Worm (Caenorhabditis elegans) whole organism, L2 larva: ENCODE measurements around the gene F47B8.8.

ENCODE experiments used
- F13H6.1 ChIP-seq: sonication (generic microtip); optimal IDR thresholded peaks from 2 replicates; lab custom pipeline; 2016; ENCODE audit warnings: missing genetic modification characterization, missing compliant biosample characterization
- ZK546.5 ChIP-seq: sonication (generic microtip); optimal IDR thresholded peaks from 2 replicates; lab custom pipeline; 2017; ENCODE audit warnings: missing biosample characterization, missing genetic modification characterization
- ama-1 ChIP-seq: fragments of 150-350 bp; optimal IDR thresholded peaks from 2 replicates; lab custom pipeline; 2018; ENCODE audit warnings: inconsistent platforms
- ceh-16 ChIP-seq: fragments of 150-350 bp; optimal IDR thresholded peaks from 2 replicates; lab custom pipeline; 2014; ENCODE audit warnings: missing biosample characterization, missing genetic modification characterization
- ceh-82 ChIP-seq: fragments of 150-350 bp; optimal IDR thresholded peaks from 2 replicates; lab custom pipeline; 2014; ENCODE audit warnings: missing biosample characterization, missing genetic modification characterization
- dmd-4 ChIP-seq: sonication (generic microtip); optimal IDR thresholded peaks from 2 replicates; lab custom pipeline; 2017; ENCODE audit warnings: missing biosample characterization, missing genetic modification characterization
- egl-27 ChIP-seq: sonication (generic microtip); optimal IDR thresholded peaks from 3 replicates; lab custom pipeline; 2017; ENCODE audit warnings: missing biosample characterization, missing genetic modification reagents, missing genetic modification characterization
- elt-1 ChIP-seq: fragments of 150-350 bp; optimal IDR thresholded peaks from 2 replicates; lab custom pipeline; 2014; ENCODE audit warnings: missing biosample characterization, missing genetic modification characterization
- elt-3 ChIP-seq: sonication (generic microtip); optimal IDR thresholded peaks from 2 replicates; lab custom pipeline; 2017; ENCODE audit warnings: missing biosample characterization, missing genetic modification characterization
- fos-1 ChIP-seq: fragments of 150-350 bp; optimal IDR thresholded peaks from 2 replicates; lab custom pipeline; 2014; ENCODE audit warnings: missing biosample characterization, missing genetic modification characterization
- gmeb-1 ChIP-seq: fragments of 150-350 bp; optimal IDR thresholded peaks from 2 replicates; lab custom pipeline; 2014; ENCODE audit warnings: missing biosample characterization, missing genetic modification characterization
- lin-11 ChIP-seq: fragments of 150-350 bp; sonication (generic microtip); optimal IDR thresholded peaks from 2 replicates; lab custom pipeline; 2014; ENCODE audit warnings: missing biosample characterization, missing genetic modification characterization, inconsistent platforms, mixed read lengths
- mab-5 ChIP-seq: fragments of 150-350 bp; optimal IDR thresholded peaks from 2 replicates; lab custom pipeline; 2014; ENCODE audit warnings: missing biosample characterization, missing genetic modification characterization
- mbf-1 ChIP-seq: sonication (generic microtip); optimal IDR thresholded peaks from 2 replicates; lab custom pipeline; 2017; ENCODE audit warnings: missing biosample characterization, missing genetic modification characterization
- nhr-10 ChIP-seq: sonication (generic microtip); optimal IDR thresholded peaks from 2 replicates; lab custom pipeline; 2017; ENCODE audit warnings: missing biosample characterization, missing genetic modification characterization
- nhr-11 ChIP-seq: fragments of 150-350 bp; optimal IDR thresholded peaks from 2 replicates; lab custom pipeline; 2014; ENCODE audit warnings: missing biosample characterization, missing genetic modification characterization
- nhr-12 ChIP-seq: fragments of 150-350 bp; optimal IDR thresholded peaks from 2 replicates; lab custom pipeline; 2014; ENCODE audit warnings: missing biosample characterization, missing genetic modification characterization
- nhr-21 ChIP-seq: fragments of 150-350 bp; optimal IDR thresholded peaks from 2 replicates; lab custom pipeline; 2014; ENCODE audit warnings: missing biosample characterization, missing genetic modification characterization
- nhr-25 ChIP-seq: fragments of 150-350 bp; sonication (generic microtip); optimal IDR thresholded peaks from 3 replicates; lab custom pipeline; 2014; ENCODE audit warnings: missing biosample characterization, missing genetic modification characterization
- nhr-6 ChIP-seq: fragments of 150-350 bp; optimal IDR thresholded peaks from 2 replicates; lab custom pipeline; 2014; ENCODE audit warnings: missing biosample characterization, missing genetic modification characterization
- nhr-77 ChIP-seq: fragments of 150-350 bp; optimal IDR thresholded peaks from 2 replicates; lab custom pipeline; 2014; ENCODE audit warnings: missing biosample characterization, missing genetic modification characterization
- peb-1 ChIP-seq: fragments of 150-350 bp; optimal IDR thresholded peaks from 2 replicates; lab custom pipeline; 2014; ENCODE audit warnings: missing biosample characterization, missing genetic modification characterization
- sem-4 ChIP-seq: fragments of 150-350 bp; optimal IDR thresholded peaks from 2 replicates; lab custom pipeline; 2014; ENCODE audit warnings: missing biosample characterization, missing genetic modification reagents, missing genetic modification characterization
- sma-3 ChIP-seq: sonication (generic microtip); optimal IDR thresholded peaks from 2 replicates; lab custom pipeline; 2016; ENCODE audit warnings: missing genetic modification reagents, missing genetic modification characterization, missing compliant biosample characterization
- unc-39 ChIP-seq: fragments of 150-350 bp; optimal IDR thresholded peaks from 2 replicates; lab custom pipeline; 2014; ENCODE audit warnings: missing biosample characterization, missing genetic modification characterization
- unc-55 ChIP-seq: fragments of 150-350 bp; sonication (generic microtip); optimal IDR thresholded peaks from 3 replicates; lab custom pipeline; 2014; ENCODE audit warnings: missing biosample characterization, missing genetic modification reagents, missing genetic modification characterization
- unc-62 ChIP-seq: fragments of 150-350 bp; optimal IDR thresholded peaks from 2 replicates; lab custom pipeline; 2014; ENCODE audit warnings: missing biosample characterization, missing genetic modification reagents, missing genetic modification characterization
- ztf-1 ChIP-seq: fragments of 200-800 bp; sonication (Bioruptor generic); conservative IDR thresholded peaks from 2 replicates; pipeline ENCODE4 v1.3.6; 2022; ENCODE audit warnings: missing genetic modification characterization, missing compliant biosample characterization
- ztf-11 ChIP-seq: sonication (generic microtip); optimal IDR thresholded peaks from 2 replicates; lab custom pipeline; 2017; ENCODE audit warnings: missing biosample characterization, missing genetic modification characterization
- ztf-4 ChIP-seq: fragments of 150-350 bp; optimal IDR thresholded peaks from 2 replicates; lab custom pipeline; 2014; ENCODE audit warnings: missing biosample characterization, missing genetic modification characterization

F47B8.8 gene

DNA sequence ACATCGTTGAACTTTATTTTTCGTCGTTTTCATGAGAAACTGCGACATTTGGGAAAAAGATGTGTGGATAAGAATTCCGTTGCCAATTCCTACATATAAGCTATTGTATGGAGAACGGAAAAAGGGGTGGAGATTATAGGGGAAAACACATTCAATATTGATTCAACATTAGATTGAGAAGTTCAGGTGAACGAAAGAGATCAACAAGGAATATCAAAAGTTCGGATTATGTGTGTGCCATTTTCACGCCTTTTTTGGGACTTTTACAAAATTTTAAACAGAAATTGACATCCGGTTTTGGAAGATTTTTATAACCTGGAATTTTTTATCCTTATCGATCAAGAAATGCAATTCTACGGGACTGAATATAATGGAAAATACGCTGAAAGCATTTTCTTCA lies 3.8 kb upstream of the F47B8.8 start, which contains the start of gene F47B8.5:
F47B8.5 (minus strand) TSS at position 101 of the 400 bp plus-strand sequence.
- TF ChIP-seq mab-5 (tag; lab: Kevin White, UChicago) (no peak), sma-3 (GFP tag; lab: Kevin White, UChicago) (no peak), nhr-25 (no peak), unc-62 (GFP tag; lab: Kevin White, UChicago) (no peak), elt-3 (no peak), unc-39 (tag; lab: Kevin White, UChicago) (no peak), lin-11 (tag; lab: Kevin White, UChicago) (no peak), egl-27 (tag; lab: Kevin White, UChicago) (no peak), ceh-16 (no peak), mbf-1 (tag; lab: Kevin White, UChicago) (no peak), ztf-1 (GFP tag; lab: Robert Waterston, UW) (no peak), peb-1 (tag; lab: Kevin White, UChicago) (no peak), ztf-11 (tag; lab: Kevin White, UChicago) (no peak), nhr-21 (tag; lab: Kevin White, UChicago) (no peak)

- TF ChIP-seq fos-1 (tag; lab: Kevin White, UChicago) (no peak), sma-3 (GFP tag; lab: Kevin White, UChicago) (no peak), nhr-6 (tag; lab: Kevin White, UChicago) (no peak), egl-27 (tag; lab: Kevin White, UChicago) (no peak)
- TF ChIP-seq, all 48 proteins: peak for 0
Observed at ce11 chrV:14328806-14329205, 2.7 kb upstream of the F47B8.8 start, which contains the start of gene pepm-1. pepm-1 (plus strand) TSS chrV:14329106.

DNA sequence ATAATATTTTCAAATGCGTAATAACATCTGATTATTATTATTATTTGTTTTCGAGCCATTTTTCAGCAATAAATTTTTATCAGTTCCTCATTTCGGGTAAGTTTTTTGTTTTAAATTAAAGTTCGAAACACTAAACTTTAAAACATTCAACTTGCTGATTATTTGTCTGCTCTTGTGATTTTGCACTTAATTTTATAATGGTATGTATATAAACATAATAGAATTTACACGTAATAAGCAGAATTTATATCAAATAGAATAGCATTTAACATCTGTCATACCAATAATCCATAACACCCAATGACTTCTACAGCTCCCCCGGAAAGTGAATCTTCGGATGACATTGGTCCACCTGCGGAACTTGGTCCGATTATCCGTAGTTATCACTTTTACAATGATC lies 1.6 kb downstream of the F47B8.8 start, which contains the start of gene srm-4:
srm-4 (plus strand) TSS at position 301 of the 400 bp plus-strand sequence.
- TF ChIP-seq nhr-77 (no peak), ZK546.5 (tag; lab: Kevin White, UChicago) (no peak), unc-55 (GFP tag; lab: Kevin White, UChicago) (no peak), ztf-11 (tag; lab: Kevin White, UChicago) (no peak), nhr-11 (tag; lab: Kevin White, UChicago) (no peak), ama-1 (lab: Kevin White, UChicago) (no peak), nhr-6 (tag; lab: Kevin White, UChicago) (no peak), fos-1 (tag; lab: Kevin White, UChicago) (no peak), nhr-25 (no peak), nhr-21 (tag; lab: Kevin White, UChicago) (no peak)

ce11 chrV:14334901-14335300 lies 3.4 kb downstream of the F47B8.8 start, which contains the start of gene srm-5:
srm-5 (plus strand) TSS chrV:14335201.
- TF ChIP-seq unc-39 (tag; lab: Kevin White, UChicago) = no peak
- no peak for TF ChIP-seq elt-1 (tag; lab: Kevin White, UChicago)
- TF ChIP-seq sem-4 (tag; lab: Kevin White, UChicago) = no peak
- no peak for TF ChIP-seq dmd-4 (tag; lab: Kevin White, UChicago)
- TF ChIP-seq nhr-25 = no peak
- no peak for TF ChIP-seq egl-27 (tag; lab: Kevin White, UChicago)
- TF ChIP-seq unc-55 (GFP tag; lab: Kevin White, UChicago) = no peak
- TF ChIP-seq nhr-12 = no peak
- no peak for TF ChIP-seq ceh-82

- TF ChIP-seq nhr-25 (no peak), nhr-21 (tag; lab: Kevin White, UChicago) (no peak), F13H6.1 (tag; lab: Kevin White, UChicago) (no peak), peb-1 (tag; lab: Kevin White, UChicago) (no peak), gmeb-1 (tag; lab: Kevin White, UChicago) (no peak)
Observed at ce11 chrV:14336655-14337054, 5.1 kb downstream of the F47B8.8 start, which contains the start of gene srm-6. srm-6 (plus strand) TSS chrV:14336955.

DNA sequence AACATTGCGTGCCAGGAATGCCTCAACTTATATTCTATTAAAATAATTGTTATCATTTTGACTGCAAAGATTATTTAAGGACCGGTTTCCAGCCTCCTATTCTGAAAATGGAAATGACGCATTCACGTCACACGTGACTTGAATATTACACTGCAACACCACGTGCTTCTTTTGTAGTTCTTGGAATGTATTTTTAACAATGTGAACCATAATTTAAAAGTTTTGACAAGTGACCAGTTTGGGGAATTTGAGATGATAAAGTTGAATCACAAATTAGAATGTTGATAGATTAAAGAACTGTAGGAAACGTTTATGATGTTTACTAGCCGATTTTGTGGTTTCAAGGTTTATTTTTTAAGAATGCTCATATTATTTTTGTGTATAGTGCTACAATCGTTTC lies 10.1 kb downstream of the F47B8.8 start, which contains the start of gene F47B8.10:
F47B8.10 (plus strand) TSS at position 301 of the 400 bp plus-strand sequence.
- TF ChIP-seq nhr-6 (tag; lab: Kevin White, UChicago) = no peak
- TF ChIP-seq ceh-16 = no peak
- TF ChIP-seq ztf-4 (tag; lab: Kevin White, UChicago) = no peak
- TF ChIP-seq sma-3 (GFP tag; lab: Kevin White, UChicago) = no peak
- TF ChIP-seq nhr-10 (tag; lab: Kevin White, UChicago) = no peak
- no peak for TF ChIP-seq F13H6.1 (tag; lab: Kevin White, UChicago)
